Worm (Caenorhabditis elegans): Measurements from ENCODE around the gene ceh-38.

ceh-38 gene

ce11 chrII:6935975-6936374 is 15.4 kb upstream of the ceh-38 start:
- TF ChIP-seq mes-2 (tag; optimal IDR thresholded peaks at IDR 0.05; ENCODE audit: poor library complexity, severe bottlenecking) (no peak), zfp-2 (tag; optimal IDR thresholded peaks at IDR 0.05) (no peak), vab-7 (GFP tag; IDR thresholded peaks at IDR 0.05) (no peak)

ce11 chrII:6936528-6936927 is 14.8 kb upstream of the ceh-38 start:
- TF ChIP-seq nhr-102 (tag; optimal IDR thresholded peaks at IDR 0.05), result no peak
- TF ChIP-seq php-3 (GFP tag; IDR thresholded peaks at IDR 0.05), result no peak
- TF ChIP-seq jun-1 (tag; optimal IDR thresholded peaks at IDR 0.05), result no peak
- no peak for TF ChIP-seq zag-1 (tag; optimal IDR thresholded peaks at IDR 0.05)
- TF ChIP-seq daf-12 (tag; optimal IDR thresholded peaks at IDR 0.05), result no peak
- TF ChIP-seq unc-62 (GFP tag; optimal IDR thresholded peaks at IDR 0.05 in 1 of 2), result peak in 1 of 2 experiments; percentile 37
- no peak for TF ChIP-seq unc-62 (tag; optimal IDR thresholded peaks at IDR 0.05)
- TF ChIP-seq mes-2 (tag; optimal IDR thresholded peaks at IDR 0.05; ENCODE audit: poor library complexity, severe bottlenecking), result peak; percentile 14
- TF ChIP-seq nhr-41 (GFP tag; IDR thresholded peaks at IDR 0.05), result no peak
- TF ChIP-seq nhr-28 (tag; optimal IDR thresholded peaks at IDR 0.05), result peak; percentile 23
- peak; percentile 65 for TF ChIP-seq pqm-1 (tag; optimal IDR thresholded peaks at IDR 0.05)
- TF ChIP-seq aha-1 (tag), result peak; percentile 5
- no peak for TF ChIP-seq fos-1 (tag; optimal IDR thresholded peaks at IDR 0.05)

ce11 chrII:6937057-6937456 is 14.3 kb upstream of the ceh-38 start:
- TF ChIP-seq hlh-11 (tag; optimal IDR thresholded peaks at IDR 0.05) (no peak), aha-1 (tag) (peak; percentile 84)

ce11 chrII:6939873-6940272 is 11.5 kb upstream of the ceh-38 start:
- TF ChIP-seq ceh-82 (tag; optimal IDR thresholded peaks at IDR 0.05) (no peak), Y105C5A.15 (GFP tag; IDR thresholded peaks at IDR 0.05) (no peak), aha-1 (tag) (no peak), T20F7.1 (GFP tag; optimal IDR thresholded peaks at IDR 0.05) (no peak), nhr-11 (tag; optimal IDR thresholded peaks at IDR 0.05) (no peak), dmd-8 (GFP tag; IDR thresholded peaks at IDR 0.05) (no peak), lin-1 (GFP tag; IDR thresholded peaks at IDR 0.05) (no peak), ZK546.5 (tag; optimal IDR thresholded peaks at IDR 0.05) (no peak), pha-4 (GFP tag; IDR thresholded peaks at IDR 0.05) (no peak), pha-4 (tag; optimal IDR thresholded peaks at IDR 0.05) (no peak), zfp-2 (tag; optimal IDR thresholded peaks at IDR 0.05) (no peak), R02D3.7 (tag; optimal IDR thresholded peaks at IDR 0.05) (no peak), php-3 (GFP tag; IDR thresholded peaks at IDR 0.05) (no peak)

ce11 chrII:6940726-6941230 is 10.5 kb upstream of the ceh-38 start:
- TF ChIP-seq aha-1 (tag) (peak; percentile 93), unc-62 (GFP tag; optimal IDR thresholded peaks at IDR 0.05 in 1 of 2) (peak in 1 of 2 experiments; percentile 49), unc-62 (tag; optimal IDR thresholded peaks at IDR 0.05) (no peak), duxl-1 (tag; optimal IDR thresholded peaks at IDR 0.05; ENCODE audit: poor library complexity) (no peak), egl-43 (GFP tag; IDR thresholded peaks at IDR 0.05) (0 out of 2 replicates have a peak, but pooled peaks have one; percentile 27), lin-1 (GFP tag; IDR thresholded peaks at IDR 0.05) (no peak)

- TF ChIP-seq ZK546.5 (tag; optimal IDR thresholded peaks at IDR 0.05) (no peak), mdl-1 (tag; optimal IDR thresholded peaks at IDR 0.05) (no peak), dpl-1 (GFP tag; optimal IDR thresholded peaks at IDR 0.05) (no peak), attf-4 (tag; optimal IDR thresholded peaks at IDR 0.05) (no peak), ztf-11 (tag; optimal IDR thresholded peaks at IDR 0.05) (no peak), nhr-25 (tag; optimal IDR thresholded peaks at IDR 0.05; ENCODE audit: borderline replicate concordance, insufficient read depth) (no peak), dmd-8 (GFP tag; IDR thresholded peaks at IDR 0.05) (no peak), ceh-82 (tag; optimal IDR thresholded peaks at IDR 0.05) (no peak), nhr-28 (tag; optimal IDR thresholded peaks at IDR 0.05) (no peak), pqm-1 (tag; optimal IDR thresholded peaks at IDR 0.05) (no peak), F37D6.2 (tag; optimal IDR thresholded peaks at IDR 0.05) (no peak), zfp-3 (GFP tag; conservative IDR thresholded peaks at IDR 0.05) (no peak), tra-1 (GFP tag; IDR thresholded peaks at IDR 0.05) (no peak), ZK337.2 (GFP tag; IDR thresholded peaks at IDR 0.05) (no peak), zag-1 (tag; optimal IDR thresholded peaks at IDR 0.05) (no peak)
Observed at ce11 chrII:6941520-6941919, 9.8 kb upstream of the ceh-38 start.

Measured in whole organism, L4 larva.